Worm (Caenorhabditis elegans): ENCODE results near the gene T28A8.5.

- TF ChIP-seq ceh-19 (GFP tag; optimal IDR thresholded peaks at IDR 0.05): no peak
- TF ChIP-seq F13H6.1 (tag; optimal IDR thresholded peaks at IDR 0.05): no peak
- no peak for TF ChIP-seq unc-55 (GFP tag; optimal IDR thresholded peaks at IDR 0.05)
- TF ChIP-seq pqm-1 (tag; optimal IDR thresholded peaks at IDR 0.05): no peak
- TF ChIP-seq tbx-2 (tag; optimal IDR thresholded peaks at IDR 0.05): no peak
- TF ChIP-seq ztf-16 (tag; optimal IDR thresholded peaks at IDR 0.05): no peak
- no peak for TF ChIP-seq ama-1 (optimal IDR thresholded peaks at IDR 0.05)
- TF ChIP-seq fkh-10 (GFP tag; optimal IDR thresholded peaks at IDR 0.05): no peak
- TF ChIP-seq syd-9 (tag; optimal IDR thresholded peaks at IDR 0.05): no peak
- no peak for TF ChIP-seq K09A11.1 (tag; optimal IDR thresholded peaks at IDR 0.05; ENCODE audit: insufficient read depth)
- TF ChIP-seq ceh-9 (tag; optimal IDR thresholded peaks at IDR 0.05): no peak
- no peak for TF ChIP-seq ceh-31 (tag; optimal IDR thresholded peaks at IDR 0.05)
Observed at ce11 chrIII:13549960-13550359, 48.5 kb downstream of the T28A8.5 start.
